Worm (Caenorhabditis elegans) whole organism, L4/young adult: Measurements from ENCODE around the gene fbxa-71.

Experiments
- W03F9.2 ChIP-seq: fragments of 150-350 bp; optimal IDR thresholded peaks from 2 replicates; lab custom pipeline; 2014; ENCODE audit warnings: missing biosample characterization, missing genetic modification characterization
- dao-5 ChIP-seq: sonication (generic microtip); optimal IDR thresholded peaks from 2 replicates; lab custom pipeline; 2016; ENCODE audit warnings: missing genotype, missing genetic modification characterization, moderate library complexity, missing compliant biosample characterization
- him-1 ChIP-seq: sonication (generic microtip); optimal IDR thresholded peaks from 2 replicates; lab custom pipeline; 2016; ENCODE audit warnings: missing genotype, missing genetic modification reagents, missing genetic modification characterization, missing compliant biosample characterization

DNA sequence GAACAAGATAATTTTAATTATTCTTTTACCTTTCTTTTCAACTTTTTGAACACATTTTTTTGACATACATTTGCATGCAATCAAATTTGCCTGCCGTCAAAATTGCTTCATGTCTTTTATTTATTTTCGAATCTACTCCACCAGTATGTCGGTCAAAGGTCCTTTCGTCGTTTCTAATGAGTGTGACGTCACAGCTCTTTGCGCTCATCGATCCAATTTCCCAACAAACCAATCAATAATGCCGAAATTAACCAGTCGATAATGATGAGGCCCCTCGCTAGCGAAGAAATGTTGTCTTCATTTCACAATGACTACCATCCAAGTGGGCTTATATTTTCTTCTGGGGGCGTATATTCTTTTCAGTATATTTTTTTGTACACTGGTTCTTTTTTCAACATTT lies 7.3 kb downstream of the fbxa-71 start, which contains the start of gene Y54F10BM.6:
- no peak for TF ChIP-seq dao-5 (tag; lab: Kevin White, UChicago)
- no peak for TF ChIP-seq him-1 (tag; lab: Kevin White, UChicago)
- TF ChIP-seq W03F9.2 (tag; lab: Kevin White, UChicago): no peak
